Worm (Caenorhabditis elegans): ENCODE data around the gene Y24F12A.1.

- TF ChIP-seq F13C5.2 (tag; optimal IDR thresholded peaks at IDR 0.05): no peak
- no peak for TF ChIP-seq ama-1 (optimal IDR thresholded peaks at IDR 0.05)
- no peak for TF ChIP-seq sea-1 (GFP tag; conservative IDR thresholded peaks at IDR 0.05)
- TF ChIP-seq hmg-4 (GFP tag; optimal IDR thresholded peaks at IDR 0.05): no peak
- no peak for TF ChIP-seq B0310.2 (tag; optimal IDR thresholded peaks at IDR 0.05)
Measured at ce11 chrIV:11563090-11563489, 42.0 kb upstream of the Y24F12A.1 start.

Measured in whole organism, early embryonic.